Fruit fly (Drosophila melanogaster): ENCODE measurements around the gene Ir62a.

Gene Ir62a

dm6 chr3L:1546349-1547116, 15.5 kb upstream of the Ir62a start (continued):
- TF ChIP-seq crp (GFP tag; optimal IDR thresholded peaks at IDR 0.05) (peak in 1 of 2 experiments; percentile 78), CG7786 (GFP tag; optimal IDR thresholded peaks at IDR 0.05) (no peak), CG3995 (GFP tag; optimal IDR thresholded peaks at IDR 0.05) (no peak), HLH3B (GFP tag; IDR thresholded peaks at IDR 0.05) (no peak), pita (GFP tag; optimal IDR thresholded peaks at IDR 0.05) (no peak), Vsx1 (GFP tag; optimal IDR thresholded peaks at IDR 0.05) (peak; percentile 72), D (optimal IDR thresholded peaks at IDR 0.05) (peak; percentile 58), D (GFP tag; optimal IDR thresholded peaks at IDR 0.05) (no peak), CG16813 (GFP tag; IDR thresholded peaks at IDR 0.05; ENCODE audit: partially characterized antibody) (no peak), Ada2b (GFP tag; IDR thresholded peaks at IDR 0.05) (no peak), HmgZ (tag; optimal IDR thresholded peaks at IDR 0.05) (peak; percentile 3), sr (GFP tag; IDR thresholded peaks at IDR 0.05) (peak; percentile 93), Sin3A (optimal IDR thresholded peaks at IDR 0.05) (no peak), MESR4 (GFP tag; optimal IDR thresholded peaks at IDR 0.05) (peak; percentile 15), Dll (GFP tag; IDR thresholded peaks at IDR 0.05; ENCODE audit: partially characterized antibody) (peak; percentile 24; the same call in 1 of the 4 replicates), CG4617 (GFP tag; optimal IDR thresholded peaks at IDR 0.05; ENCODE audit: borderline replicate concordance) (peak; percentile 39), CG12071 (GFP tag; optimal IDR thresholded peaks at IDR 0.05) (peak; percentile 5), Hey (tag; optimal IDR thresholded peaks at IDR 0.05) (no peak), Adf1 (GFP tag; IDR thresholded peaks at IDR 0.05) (peak; percentile 63), chm (GFP tag; IDR thresholded peaks at IDR 0.05) (0 out of 2 replicates have a peak, but pooled peaks have one; percentile 8), mam (GFP tag; optimal IDR thresholded peaks at IDR 0.05) (no peak), Fer3 (tag; optimal IDR thresholded peaks at IDR 0.05) (no peak), Dfd (GFP tag; optimal IDR thresholded peaks at IDR 0.05) (no peak), Sry-β (GFP tag; optimal IDR thresholded peaks at IDR 0.05) (no peak), CG10654 (GFP tag; optimal IDR thresholded peaks at IDR 0.05) (no peak), CG2199 (GFP tag; IDR thresholded peaks at IDR 0.05) (no peak), CG9797 (GFP tag; optimal IDR thresholded peaks at IDR 0.05) (no peak), kah (GFP tag; optimal IDR thresholded peaks at IDR 0.05) (peak; percentile 53), CG17912 (GFP tag; optimal IDR thresholded peaks at IDR 0.05) (no peak), CG30020 (tag; optimal IDR thresholded peaks at IDR 0.05) (no peak), sug (tag; optimal IDR thresholded peaks at IDR 0.05) (peak; percentile 5), zfh2 (GFP tag; optimal IDR thresholded peaks at IDR 0.05) (no peak), CG31441 (GFP tag; IDR thresholded peaks at IDR 0.05) (no peak), bcd (GFP tag; optimal IDR thresholded peaks at IDR 0.05) (no peak), CG8290 (GFP tag; optimal IDR thresholded peaks at IDR 0.05) (no peak), CG8290 (tag; optimal IDR thresholded peaks at IDR 0.05) (no peak), crol (GFP tag; IDR thresholded peaks at IDR 0.05) (peak; percentile 66; the same call in 1 of the 2 replicates), kni (GFP tag; optimal IDR thresholded peaks at IDR 0.05) (peak; percentile 99), da (GFP tag; optimal IDR thresholded peaks at IDR 0.05) (no peak), CG7928 (GFP tag; optimal IDR thresholded peaks at IDR 0.05) (no peak), dm (GFP tag; optimal IDR thresholded peaks at IDR 0.05) (peak; percentile 42), gem (tag; optimal IDR thresholded peaks at IDR 0.05) (peak; percentile 13), inv (GFP tag; IDR thresholded peaks at IDR 0.05; ENCODE audit: partially characterized antibody) (no peak), CG12219 (GFP tag; optimal IDR thresholded peaks at IDR 0.05) (no peak), BEAF-32 (GFP tag; optimal IDR thresholded peaks at IDR 0.05) (no peak), CG4854 (GFP tag; optimal IDR thresholded peaks at IDR 0.05) (no peak), gcm (GFP tag; optimal IDR thresholded peaks at IDR 0.05) (peak; percentile 40), bbx (GFP tag; IDR thresholded peaks at IDR 0.05; ENCODE audit: partially characterized antibody) (0 out of 2 replicates have a peak, but pooled peaks have one; percentile 6), CrebB (tag; optimal IDR thresholded peaks at IDR 0.05) (peak; percentile 15), nau (GFP tag; optimal IDR thresholded peaks at IDR 0.05) (no peak)
